Worm (Caenorhabditis elegans): Measurements from ENCODE around the gene mec-14.

The mec-14 gene

DNA sequence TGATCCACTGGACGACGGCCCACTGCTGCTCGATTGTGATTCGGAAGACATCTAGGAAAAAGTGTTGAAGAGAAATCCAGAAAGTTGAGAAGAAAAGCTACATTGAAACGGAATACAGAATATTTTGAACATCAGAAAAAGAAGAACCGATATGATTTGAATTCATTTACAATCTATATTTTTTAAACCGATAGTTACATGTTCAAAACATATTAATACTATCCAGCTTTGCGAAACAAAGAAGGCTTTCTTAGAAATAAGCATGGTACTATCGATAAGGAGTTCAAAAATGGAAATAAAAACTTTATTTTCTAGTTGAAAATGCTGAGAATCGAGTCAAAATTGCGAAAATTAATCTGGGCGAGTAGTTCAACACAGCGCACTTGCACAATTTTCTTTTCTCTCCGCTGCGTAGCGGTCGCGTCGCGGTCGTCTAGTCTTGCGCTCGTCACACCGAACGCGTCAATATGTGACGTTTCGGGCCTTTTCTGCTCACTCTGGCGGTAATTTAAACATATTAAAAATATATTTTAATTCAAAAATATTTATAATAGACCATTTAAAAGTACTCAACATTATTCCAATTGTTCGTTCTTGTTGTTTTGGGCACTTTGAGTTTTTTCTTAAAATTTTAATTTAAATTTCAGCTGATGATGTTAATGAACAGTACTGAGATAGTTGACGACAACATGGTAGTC, 30.6 kb downstream of the mec-14 start, which contains the start of the genes syf-2 and K04G7.1 (continued):
- TF ChIP-seq ceh-28 (tag; optimal IDR thresholded peaks at IDR 0.05) (no peak), D1046.2 (GFP tag; IDR thresholded peaks at IDR 0.05) (peak; percentile 35; the same call in 1 of the 2 replicates), ceh-20 (GFP tag; IDR thresholded peaks at IDR 0.05) (peak; percentile 66; the same call in 1 of the 2 replicates), lir-3 (tag; optimal IDR thresholded peaks at IDR 0.05) (no peak), sdz-12 (GFP tag; optimal IDR thresholded peaks at IDR 0.05) (no peak), ceh-44 (GFP tag; IDR thresholded peaks at IDR 0.05) (no peak), F26F4.8 (GFP tag; conservative IDR thresholded peaks at IDR 0.05) (no peak), gei-8 (GFP tag; optimal IDR thresholded peaks at IDR 0.05) (no peak), snpc-4 (tag; optimal IDR thresholded peaks at IDR 0.05) (no peak), lim-7 (GFP tag; IDR thresholded peaks at IDR 0.05) (no peak), arid-1 (GFP tag; conservative IDR thresholded peaks at IDR 0.05) (peak; percentile 78), nhr-11 (tag; optimal IDR thresholded peaks at IDR 0.05) (peak; percentile 85), lin-15B (tag; optimal IDR thresholded peaks at IDR 0.05) (peak; percentile 79), ztf-11 (tag; optimal IDR thresholded peaks at IDR 0.05) (no peak), daf-8 (GFP tag; IDR thresholded peaks at IDR 0.05) (no peak), F44E2.7 (GFP tag; IDR thresholded peaks at IDR 0.05) (no peak), duxl-1 (tag; optimal IDR thresholded peaks at IDR 0.05; ENCODE audit: poor library complexity) (peak; percentile 16), Y48G9A.11 (GFP tag; IDR thresholded peaks at IDR 0.05) (0 out of 2 replicates have a peak, but pooled peaks have one; percentile 37), spr-1 (tag; optimal IDR thresholded peaks at IDR 0.05) (peak; percentile 23)

DNA sequence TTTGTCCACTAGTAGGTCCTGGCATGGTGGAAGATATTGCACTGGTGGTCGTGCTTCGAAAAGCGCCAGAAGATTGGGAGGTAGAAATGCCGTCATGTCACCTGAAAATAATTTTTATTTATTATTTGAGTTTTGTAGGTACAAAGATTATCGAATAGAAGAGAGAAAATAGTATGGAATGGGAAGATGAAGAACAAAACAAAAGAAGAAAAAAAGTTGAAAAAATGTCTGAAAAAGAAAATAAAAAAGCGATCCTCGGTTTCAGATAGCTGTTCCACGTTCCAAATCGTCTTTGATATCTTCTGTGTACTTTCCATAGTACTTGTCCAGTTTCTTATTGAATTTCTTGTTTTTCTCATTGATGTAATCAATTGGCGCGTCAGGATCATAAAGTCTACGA, 31.7 kb downstream of the mec-14 start, which contains the start of gene rnp-7:
Gene rnp-7 (minus strand): TSS at position 101 of the 400 bp plus-strand sequence.
- TF ChIP-seq nhr-28 (tag; optimal IDR thresholded peaks at IDR 0.05) (no peak), nhr-48 (tag; optimal IDR thresholded peaks at IDR 0.05) (no peak), ZK546.5 (tag; optimal IDR thresholded peaks at IDR 0.05) (no peak), madf-9 (GFP tag; conservative IDR thresholded peaks at IDR 0.05) (no peak), duxl-1 (tag; optimal IDR thresholded peaks at IDR 0.05; ENCODE audit: poor library complexity) (no peak), nhr-102 (tag; optimal IDR thresholded peaks at IDR 0.05) (no peak), nhr-237 (tag; optimal IDR thresholded peaks at IDR 0.05) (no peak), ZK337.2 (GFP tag; IDR thresholded peaks at IDR 0.05) (no peak)

DNA sequence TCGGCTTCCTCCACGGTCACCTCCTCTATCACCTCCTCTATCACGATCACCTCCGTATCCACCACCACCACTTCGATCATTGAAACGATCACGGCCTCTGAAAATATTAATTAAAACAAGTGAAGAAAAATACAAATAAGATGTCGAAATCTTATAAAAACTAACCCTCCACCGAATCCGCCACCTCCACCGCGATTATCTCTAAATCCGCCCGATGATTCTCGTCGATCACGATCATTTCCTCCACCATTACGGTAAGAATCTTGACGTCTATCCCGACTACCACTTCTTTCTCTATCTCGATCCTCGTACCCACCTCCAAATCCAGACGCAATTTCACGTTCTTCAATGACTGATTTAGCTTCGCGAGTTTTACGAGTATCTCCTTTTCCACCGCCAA, 33.5 kb downstream of the mec-14 start:
- TF ChIP-seq duxl-1 (tag; optimal IDR thresholded peaks at IDR 0.05; ENCODE audit: poor library complexity) (no peak), zfp-2 (tag; optimal IDR thresholded peaks at IDR 0.05) (no peak), aha-1 (tag) (peak; percentile 66), daf-19 (GFP tag; conservative IDR thresholded peaks at IDR 0.05) (no peak), ces-1 (GFP tag; optimal IDR thresholded peaks at IDR 0.05) (no peak), nhr-42 (GFP tag; IDR thresholded peaks at IDR 0.05) (no peak), madf-5 (GFP tag; IDR thresholded peaks at IDR 0.05) (no peak), nhr-6 (tag; optimal IDR thresholded peaks at IDR 0.05) (no peak), unc-62 (GFP tag; optimal IDR thresholded peaks at IDR 0.05 in 1 of 2) (peak in 1 of 2 experiments; percentile 64), unc-62 (tag; optimal IDR thresholded peaks at IDR 0.05) (no peak), attf-4 (tag; optimal IDR thresholded peaks at IDR 0.05) (no peak)

DNA sequence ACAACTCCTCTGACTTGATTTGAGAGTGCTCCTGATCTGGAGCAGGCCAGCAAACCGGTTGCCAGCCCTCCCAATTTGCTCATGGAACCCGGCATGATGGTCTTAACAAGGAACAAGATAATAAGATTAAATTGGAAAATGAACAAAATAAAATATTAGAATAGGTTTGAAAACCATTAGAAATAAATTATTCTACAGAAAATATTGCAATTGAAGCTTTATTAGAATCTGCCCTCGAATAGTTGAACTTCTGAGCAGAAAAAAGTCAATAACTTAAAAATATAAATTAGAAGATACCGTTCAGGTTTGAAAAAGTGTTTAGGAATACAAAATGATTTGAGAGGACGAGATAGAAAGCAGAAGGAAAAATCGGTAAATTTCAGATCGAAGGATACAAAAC, 34.1 kb downstream of the mec-14 start, which contains the start of gene nuo-4:
Gene nuo-4 (minus strand): TSS at position 101 of the 400 bp plus-strand sequence.
- TF ChIP-seq ama-1 (optimal IDR thresholded peaks at IDR 0.05) = peak; percentile 28
- no peak for TF ChIP-seq nhr-102 (tag; optimal IDR thresholded peaks at IDR 0.05)
- no peak for TF ChIP-seq mep-1 (tag; optimal IDR thresholded peaks at IDR 0.05)

Data from whole organism, L4 larva.